Fruit fly (Drosophila melanogaster) whole organism, adult: ENCODE data around the gene Slip1.

Experiments
- CG11617 ChIP-seq: fragments of 200-800 bp; sonication (Bioruptor generic); optimal IDR thresholded peaks from 2 replicates; lab custom pipeline; 2017; ENCODE audit warnings: mild to moderate bottlenecking, missing biosample characterization, missing genetic modification reagents, missing genetic modification characterization
- CG12768 ChIP-seq: fragments of 200-800 bp; sonication (Bioruptor generic); optimal IDR thresholded peaks from 2 replicates; lab custom pipeline; 2017; ENCODE audit warnings: missing biosample characterization, missing genetic modification characterization, mild to moderate bottlenecking, moderate library complexity, missing genetic modification reagents
- CG14711 ChIP-seq: fragments of 200-800 bp; sonication (Bioruptor generic); optimal IDR thresholded peaks from 2 replicates; lab custom pipeline; 2018; ENCODE audit warnings: missing biosample characterization, mild to moderate bottlenecking, missing genetic modification characterization, moderate library complexity
- CG1620 ChIP-seq: fragments of 200-800 bp; sonication (Bioruptor generic); optimal IDR thresholded peaks from 2 replicates; lab custom pipeline; 2016; ENCODE audit warnings: missing biosample characterization, missing genetic modification characterization
- CG33017 ChIP-seq: fragments of 200-800 bp; sonication (Bioruptor generic); optimal IDR thresholded peaks from 2 replicates; lab custom pipeline; 2018; ENCODE audit warnings: missing biosample characterization, mild to moderate bottlenecking, missing genetic modification characterization, moderate library complexity
- CG5204 ChIP-seq: fragments of 200-800 bp; sonication (Bioruptor generic); optimal IDR thresholded peaks from 2 replicates; lab custom pipeline; 2016; ENCODE audit warnings: missing biosample characterization, missing genetic modification characterization
- CG7045 ChIP-seq: fragments of 200-800 bp; sonication (Bioruptor generic); optimal IDR thresholded peaks from 2 replicates; lab custom pipeline; 2017; ENCODE audit warnings: missing biosample characterization, mild to moderate bottlenecking, missing genetic modification characterization
- CG7101 ChIP-seq: fragments of 200-800 bp; sonication (Bioruptor generic); optimal IDR thresholded peaks from 2 replicates; lab custom pipeline; 2018; ENCODE audit warnings: missing biosample characterization, mild to moderate bottlenecking, missing genetic modification characterization, moderate library complexity
- Clk ChIP-seq: fragments of 200-800 bp; sonication (Bioruptor generic); optimal IDR thresholded peaks from 2 replicates; lab custom pipeline; 2017; ENCODE audit warnings: missing biosample characterization, missing genetic modification characterization
- Crg-1 ChIP-seq: fragments of 200-800 bp; sonication (Bioruptor generic); optimal IDR thresholded peaks from 2 replicates; lab custom pipeline; 2016; ENCODE audit warnings: missing biosample characterization, missing genetic modification characterization
- Hr96 ChIP-seq: fragments of 200-800 bp; sonication (Bioruptor generic); optimal IDR thresholded peaks from 2 replicates; lab custom pipeline; 2016; ENCODE audit warnings: missing biosample characterization, missing genetic modification characterization
- Mnt ChIP-seq: fragments of 200-800 bp; sonication (Bioruptor generic); optimal IDR thresholded peaks from 2 replicates; lab custom pipeline; 2016; ENCODE audit warnings: missing biosample characterization, mild to moderate bottlenecking, missing genetic modification characterization
- bab1 ChIP-seq: fragments of 200-800 bp; sonication (Bioruptor generic); optimal IDR thresholded peaks from 3 replicates; lab custom pipeline; 2019; ENCODE audit warnings: missing biosample characterization, mild to moderate bottlenecking, missing genetic modification characterization, moderate library complexity
- cic ChIP-seq: fragments of 200-800 bp; sonication (Bioruptor generic); optimal IDR thresholded peaks from 2 replicates; lab custom pipeline; 2017; ENCODE audit warnings: missing biosample characterization, mild to moderate bottlenecking, missing genetic modification characterization, moderate library complexity
- cnc ChIP-seq, 2 experiments: fragments of >200 bp; optimal IDR thresholded peaks; 2 replicates each; lab custom pipeline; 2017
- kay ChIP-seq: fragments of 200-800 bp; sonication (Bioruptor generic); peaks from one replicate; lab custom pipeline; 2016; ENCODE audit warnings: missing biosample characterization, missing genetic modification characterization, borderline replicate concordance
- ovo ChIP-seq: fragments of 200-800 bp; sonication (Bioruptor generic); optimal IDR thresholded peaks from 2 replicates; lab custom pipeline; 2016; ENCODE audit warnings: missing biosample characterization, missing genetic modification characterization
- pad ChIP-seq: fragments of 200-800 bp; sonication (Bioruptor generic); optimal IDR thresholded peaks from 3 replicates; lab custom pipeline; 2017; ENCODE audit warnings: missing biosample characterization, missing genetic modification characterization, mild to moderate bottlenecking, moderate library complexity, missing genetic modification reagents
- tj ChIP-seq: fragments of 200-800 bp; sonication (Bioruptor generic); optimal IDR thresholded peaks from 3 replicates; lab custom pipeline; 2017; ENCODE audit warnings: missing biosample characterization, mild to moderate bottlenecking, missing genetic modification characterization, moderate library complexity
- toe ChIP-seq: fragments of 200-800 bp; sonication (Bioruptor generic); optimal IDR thresholded peaks from 2 replicates; lab custom pipeline; 2016; ENCODE audit warnings: missing biosample characterization, missing genetic modification characterization

Slip1 gene

dm6 chr4:663055-663670 is at the start of gene Slip1, which contains the start of gene CG46466:
Slip1 (plus strand) TSS chr4:663621.
CG46466 (minus strand) TSS chr4:663124.
- TF ChIP-seq kay (GFP tag; lab: Kevin White, UChicago): no peak
- no peak for TF ChIP-seq cic (GFP tag; lab: Kevin White, UChicago)
- TF ChIP-seq pad (GFP tag; lab: Kevin White, UChicago): no peak
- no peak for TF ChIP-seq ovo
- peak; percentile 39 for TF ChIP-seq CG1620
- TF ChIP-seq CG5204 (GFP tag; lab: Kevin White, UChicago): peak; percentile 44
- peak; percentile 16 for TF ChIP-seq CG12768
- no peak for TF ChIP-seq Crg-1 (GFP tag; lab: Kevin White, UChicago)
- TF ChIP-seq CG33017 (tag; lab: Kevin White, UChicago): no peak
- TF ChIP-seq Clk (GFP tag; lab: Kevin White, UChicago): no peak
- no peak for TF ChIP-seq cnc (optimal IDR thresholded peaks at IDR 0.05; lab: Kevin White, UChicago)
- TF ChIP-seq CG7045: no peak
- TF ChIP-seq CG11617: peak; percentile 16
- TF ChIP-seq Hr96 (GFP tag; lab: Kevin White, UChicago): no peak

DNA sequence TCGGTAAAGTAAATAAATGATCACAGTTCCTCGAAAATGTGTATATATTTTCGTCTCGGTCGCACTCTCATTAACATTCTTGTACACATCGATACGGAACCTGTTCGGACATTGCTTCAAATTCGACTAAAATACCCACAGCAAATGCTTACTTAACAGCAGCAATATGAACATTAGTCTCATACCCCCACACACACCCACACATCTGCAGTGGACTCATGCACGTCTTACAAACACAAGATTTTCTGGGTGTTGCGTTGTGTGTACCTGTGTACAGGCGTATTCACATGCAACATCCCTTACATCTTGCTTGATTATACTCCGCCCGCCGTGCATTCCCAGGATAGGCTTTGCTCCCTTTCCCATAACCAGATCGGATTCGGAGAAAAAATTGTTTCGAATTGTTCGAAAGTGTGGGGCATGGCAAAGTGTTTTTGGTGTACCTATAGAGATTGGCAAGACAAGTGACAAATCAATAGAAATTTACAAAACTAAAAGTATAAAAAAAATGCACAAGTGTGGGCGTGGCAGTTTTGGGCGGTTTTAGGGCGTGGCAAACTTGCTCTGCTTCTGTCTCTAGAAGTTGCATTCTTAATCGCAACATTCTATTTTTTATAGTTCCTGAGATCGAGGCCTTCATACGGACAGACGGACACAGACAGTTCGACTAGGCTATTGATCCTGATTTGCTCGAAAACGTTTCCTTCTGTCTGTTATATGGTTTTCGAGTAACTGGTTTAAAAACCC is 37.4 kb upstream of the Slip1 start, which contains the start of gene mav:
mav (minus strand) TSS at position 134 of the 747 bp plus-strand sequence.
- TF ChIP-seq pad (GFP tag; lab: Kevin White, UChicago) (no peak), Clk (GFP tag; lab: Kevin White, UChicago) (no peak), CG5204 (GFP tag; lab: Kevin White, UChicago) (no peak), kay (GFP tag; lab: Kevin White, UChicago) (peak; percentile 74)

dm6 chr4:629391-629790 is 34.0 kb upstream of the Slip1 start, which contains the start of gene Gat:
Gat (plus strand) TSS chr4:629691.
- no peak for TF ChIP-seq kay (GFP tag; lab: Kevin White, UChicago)
- TF ChIP-seq ovo: no peak
- no peak for TF ChIP-seq bab1 (GFP tag; lab: Kevin White, UChicago)
- no peak for TF ChIP-seq tj (GFP tag; lab: Kevin White, UChicago)
- TF ChIP-seq CG7045: no peak
- no peak for TF ChIP-seq cnc (optimal IDR thresholded peaks at IDR 0.05; lab: Kevin White, UChicago)
- no peak for TF ChIP-seq CG5204 (GFP tag; lab: Kevin White, UChicago)
- no peak for TF ChIP-seq CG12768
- no peak for TF ChIP-seq CG14711 (tag; lab: Kevin White, UChicago)
- TF ChIP-seq Clk (GFP tag; lab: Kevin White, UChicago): no peak
- TF ChIP-seq CG1620: no peak
- no peak for TF ChIP-seq pad (GFP tag; lab: Kevin White, UChicago)
- no peak for TF ChIP-seq Mnt (GFP tag; lab: Kevin White, UChicago)
- TF ChIP-seq CG33017 (tag; lab: Kevin White, UChicago): no peak
- TF ChIP-seq toe: no peak
- TF ChIP-seq Hr96 (GFP tag; lab: Kevin White, UChicago): no peak

- no peak for TF ChIP-seq tj (GFP tag; lab: Kevin White, UChicago)
- peak; percentile 72 for TF ChIP-seq kay (GFP tag; lab: Kevin White, UChicago)
Observed at dm6 chr4:646414-647016, 16.9 kb upstream of the Slip1 start, which contains the start of gene Ekar. Ekar (minus strand) TSS chr4:646556.

DNA sequence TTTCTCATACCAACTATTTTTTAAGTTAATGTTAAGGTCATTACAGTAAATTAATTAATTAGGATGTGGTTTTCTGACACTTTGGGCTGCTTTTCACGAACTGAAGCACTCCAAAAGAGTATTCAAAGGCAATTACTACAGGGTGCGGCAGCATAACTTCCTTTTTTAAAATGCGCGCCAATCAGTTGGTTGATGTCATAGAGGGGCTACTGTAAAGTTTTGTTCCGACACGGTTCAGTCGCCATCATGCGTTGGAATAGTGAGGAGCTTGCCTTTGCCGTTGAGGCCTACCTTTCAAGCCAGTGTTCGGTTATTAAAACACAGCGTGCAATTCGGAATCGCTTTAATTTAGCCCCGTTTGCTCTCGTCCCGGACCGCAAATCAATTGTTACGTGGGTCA is 16.0 kb upstream of the Slip1 start:
- TF ChIP-seq toe (no peak), cnc (optimal IDR thresholded peaks at IDR 0.05; lab: Kevin White, UChicago) (no peak), CG11617 (no peak), CG1620 (no peak), kay (GFP tag; lab: Kevin White, UChicago) (no peak), Hr96 (GFP tag; lab: Kevin White, UChicago) (no peak), CG33017 (tag; lab: Kevin White, UChicago) (no peak), Mnt (GFP tag; lab: Kevin White, UChicago) (no peak), bab1 (GFP tag; lab: Kevin White, UChicago) (no peak), pad (GFP tag; lab: Kevin White, UChicago) (no peak), CG5204 (GFP tag; lab: Kevin White, UChicago) (no peak), CG12768 (no peak), ovo (no peak), Crg-1 (GFP tag; lab: Kevin White, UChicago) (no peak), Clk (GFP tag; lab: Kevin White, UChicago) (no peak), CG7045 (no peak), CG14711 (tag; lab: Kevin White, UChicago) (no peak), cic (GFP tag; lab: Kevin White, UChicago) (no peak)

DNA sequence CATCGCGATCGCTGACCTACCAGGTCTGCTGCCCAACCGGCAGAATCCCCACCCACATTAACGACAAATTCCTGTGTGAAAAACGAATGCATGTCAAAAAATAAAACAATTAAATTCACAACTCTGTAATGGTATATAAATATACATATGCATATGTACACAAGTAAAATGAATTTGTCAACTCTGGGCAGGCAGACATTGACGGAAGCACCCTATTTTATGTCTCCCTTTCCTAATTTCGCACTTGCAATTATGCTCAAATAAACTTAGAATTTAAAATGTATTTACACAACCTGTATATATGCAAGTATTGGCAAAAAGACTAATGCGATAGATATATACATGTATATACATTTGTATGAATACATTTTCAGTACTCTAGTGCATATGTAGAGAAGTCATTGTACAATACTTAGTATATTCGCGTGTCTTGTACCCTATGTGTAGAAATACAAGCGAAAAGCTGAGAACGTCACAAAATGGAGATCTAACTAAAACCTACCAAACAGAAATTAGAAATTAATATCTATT is 4.3 kb upstream of the Slip1 start:
- peak; percentile 98 for TF ChIP-seq kay (GFP tag; lab: Kevin White, UChicago)
- no peak for TF ChIP-seq toe
- TF ChIP-seq Crg-1 (GFP tag; lab: Kevin White, UChicago): peak; percentile 0
- TF ChIP-seq CG5204 (GFP tag; lab: Kevin White, UChicago): no peak
- TF ChIP-seq tj (GFP tag; lab: Kevin White, UChicago): no peak
- no peak for TF ChIP-seq cic (GFP tag; lab: Kevin White, UChicago)
- peak; percentile 22 for TF ChIP-seq CG1620
- TF ChIP-seq Mnt (GFP tag; lab: Kevin White, UChicago): no peak
- no peak for TF ChIP-seq Hr96 (GFP tag; lab: Kevin White, UChicago)
- TF ChIP-seq Clk (GFP tag; lab: Kevin White, UChicago): no peak
- no peak for TF ChIP-seq CG11617
- TF ChIP-seq CG7101 (tag; lab: Kevin White, UChicago): no peak
- TF ChIP-seq CG14711 (tag; lab: Kevin White, UChicago): peak; percentile 86
- TF ChIP-seq CG7045: no peak
- TF ChIP-seq pad (GFP tag; lab: Kevin White, UChicago): no peak
- no peak for TF ChIP-seq CG12768
- no peak for TF ChIP-seq ovo
- TF ChIP-seq cnc (optimal IDR thresholded peaks at IDR 0.05; lab: Kevin White, UChicago): no peak
- no peak for TF ChIP-seq bab1 (GFP tag; lab: Kevin White, UChicago)
- no peak for TF ChIP-seq CG33017 (tag; lab: Kevin White, UChicago)
